Worm (Caenorhabditis elegans) whole organism, mixed stage, embryonic: Measurements from ENCODE around the gene irld-55.
A peak's percentile ranks its signal among the peaks of the same experiment; 100 is the strongest.

Source experiments
- M03D4.4 ChIP-seq: sonication (generic microtip); optimal IDR thresholded peaks from 2 replicates; lab custom pipeline; 2017; ENCODE audit warnings: mild to moderate bottlenecking, missing genetic modification characterization, missing compliant biosample characterization
- bed-3 ChIP-seq: fragments of 200-800 bp; sonication (Bioruptor generic); optimal IDR thresholded peaks from 3 replicates; lab custom pipeline; 2018; ENCODE audit warnings: mild to moderate bottlenecking, missing genetic modification characterization, moderate library complexity, missing compliant biosample characterization
- blmp-1 ChIP-seq: fragments of 150-350 bp; optimal IDR thresholded peaks from 2 replicates; lab custom pipeline; 2014; ENCODE audit warnings: missing biosample characterization, missing genetic modification characterization
- ceh-39 ChIP-seq: fragments of 150-350 bp; optimal IDR thresholded peaks from 2 replicates; lab custom pipeline; 2014; ENCODE audit warnings: missing biosample characterization, missing genetic modification characterization
- ceh-43 ChIP-seq: fragments of 200-800 bp; sonication (Bioruptor generic); optimal IDR thresholded peaks from 2 replicates; lab custom pipeline; 2018; ENCODE audit warnings: mild to moderate bottlenecking, missing genetic modification characterization, moderate library complexity, missing compliant biosample characterization
- ceh-83 ChIP-seq: fragments of 200-800 bp; sonication (Bioruptor generic); optimal IDR thresholded peaks from 2 replicates; lab custom pipeline; 2018; ENCODE audit warnings: mild to moderate bottlenecking, missing genetic modification characterization, missing compliant biosample characterization
- ces-1 ChIP-seq: fragments of 150-350 bp; optimal IDR thresholded peaks from 2 replicates; lab custom pipeline; 2014; ENCODE audit warnings: missing biosample characterization, missing genetic modification reagents, missing genetic modification characterization
- cnd-1 ChIP-seq: fragments of 200-800 bp; sonication (Bioruptor generic); optimal IDR thresholded peaks from 2 replicates; lab custom pipeline; 2018; ENCODE audit warnings: mild to moderate bottlenecking, missing genetic modification characterization, missing compliant biosample characterization
- drap-1 ChIP-seq: fragments of 200-800 bp; sonication (Bioruptor generic); optimal IDR thresholded peaks from 3 replicates; lab custom pipeline; 2018; ENCODE audit warnings: mild to moderate bottlenecking, missing genetic modification characterization, missing compliant biosample characterization
- elt-1 ChIP-seq: sonication (generic microtip); optimal IDR thresholded peaks from 2 replicates; lab custom pipeline; 2017; ENCODE audit warnings: missing genetic modification characterization, mild to moderate bottlenecking, missing compliant biosample characterization, antibody characterized with exemption, moderate library complexity, borderline replicate concordance; ENCODE audit not compliant: insufficient read depth
- elt-3 ChIP-seq: fragments of 150-350 bp; optimal IDR thresholded peaks from 2 replicates; lab custom pipeline; 2014; ENCODE audit warnings: missing biosample characterization, missing genetic modification characterization
- flh-1 ChIP-seq: fragments of 200-800 bp; sonication (Bioruptor generic); optimal IDR thresholded peaks from 2 replicates; lab custom pipeline; 2018; ENCODE audit warnings: mild to moderate bottlenecking, missing genetic modification characterization, moderate library complexity, missing compliant biosample characterization
- ham-2 ChIP-seq: fragments of 200-800 bp; sonication (Bioruptor generic); optimal IDR thresholded peaks from 2 replicates; lab custom pipeline; 2018; ENCODE audit warnings: mild to moderate bottlenecking, missing genetic modification characterization, missing compliant biosample characterization
- hlh-1 ChIP-seq: fragments of 150-350 bp; optimal IDR thresholded peaks from 2 replicates; lab custom pipeline; 2014; ENCODE audit warnings: missing biosample characterization, missing genetic modification reagents, missing genetic modification characterization
- lin-13 ChIP-seq: fragments of 150-350 bp; optimal IDR thresholded peaks from 2 replicates; lab custom pipeline; 2014; ENCODE audit warnings: missing biosample characterization, missing genetic modification characterization
- lin-32 ChIP-seq: fragments of 200-800 bp; sonication (Bioruptor generic); optimal IDR thresholded peaks from 2 replicates; lab custom pipeline; 2018; ENCODE audit warnings: mild to moderate bottlenecking, missing genetic modification characterization, missing compliant biosample characterization
- lsy-2 ChIP-seq: fragments of 150-350 bp; optimal IDR thresholded peaks from 2 replicates; lab custom pipeline; 2014; ENCODE audit warnings: missing biosample characterization, missing genetic modification characterization
- mab-5 ChIP-seq: fragments of 150-350 bp; optimal IDR thresholded peaks from 2 replicates; lab custom pipeline; 2014; ENCODE audit warnings: missing biosample characterization, missing genetic modification characterization
- mep-1 ChIP-seq: fragments of 150-350 bp; optimal IDR thresholded peaks from 2 replicates; lab custom pipeline; 2017; ENCODE audit warnings: missing biosample characterization, missing genetic modification reagents, missing genetic modification characterization, inconsistent platforms
- mls-2 ChIP-seq: sonication (generic microtip); optimal IDR thresholded peaks from 2 replicates; lab custom pipeline; 2016; ENCODE audit warnings: mild to moderate bottlenecking, missing genetic modification characterization, moderate library complexity, missing compliant biosample characterization
- nhr-12 ChIP-seq: fragments of 150-350 bp; optimal IDR thresholded peaks from 2 replicates; lab custom pipeline; 2014; ENCODE audit warnings: missing biosample characterization, missing genetic modification characterization
- nhr-2 ChIP-seq: fragments of 150-350 bp; optimal IDR thresholded peaks from 2 replicates; lab custom pipeline; 2014; ENCODE audit warnings: missing biosample characterization, missing genetic modification characterization
- nhr-28 ChIP-seq: fragments of 150-350 bp; optimal IDR thresholded peaks from 2 replicates; lab custom pipeline; 2014; ENCODE audit warnings: missing biosample characterization, missing genetic modification characterization
- nhr-76 ChIP-seq: sonication (generic microtip); optimal IDR thresholded peaks from 2 replicates; lab custom pipeline; 2017; ENCODE audit warnings: missing biosample characterization, missing genetic modification characterization
- pha-4 ChIP-seq: fragments of 150-350 bp; optimal IDR thresholded peaks from 2 replicates; lab custom pipeline; 2018; ENCODE audit warnings: missing biosample characterization, missing genetic modification reagents, missing genetic modification characterization
- sem-2 ChIP-seq: fragments of 200-800 bp; sonication (Bioruptor generic); optimal IDR thresholded peaks from 2 replicates; lab custom pipeline; 2018; ENCODE audit warnings: mild to moderate bottlenecking, missing genetic modification characterization, missing compliant biosample characterization
- sptf-1 ChIP-seq: sonication (generic microtip); optimal IDR thresholded peaks from 2 replicates; lab custom pipeline; 2017; ENCODE audit warnings: mild to moderate bottlenecking, missing genetic modification characterization, moderate library complexity, missing compliant biosample characterization
- tbx-8 ChIP-seq: fragments of 200-800 bp; sonication (Bioruptor generic); optimal IDR thresholded peaks from 2 replicates; lab custom pipeline; 2018; ENCODE audit warnings: mild to moderate bottlenecking, missing genetic modification characterization, moderate library complexity, missing compliant biosample characterization
- unc-120 ChIP-seq: sonication (generic microtip); optimal IDR thresholded peaks from 2 replicates; lab custom pipeline; 2017; ENCODE audit warnings: missing genetic modification characterization, missing compliant biosample characterization; ENCODE audit not compliant: poor library complexity, severe bottlenecking
- unc-39 ChIP-seq: fragments of 150-350 bp; optimal IDR thresholded peaks from 2 replicates; lab custom pipeline; 2014; ENCODE audit warnings: missing biosample characterization, missing genetic modification characterization
- unc-62 ChIP-seq: fragments of 150-350 bp; optimal IDR thresholded peaks from 2 replicates; lab custom pipeline; 2014; ENCODE audit warnings: missing biosample characterization, missing genetic modification reagents, missing genetic modification characterization
- zip-8 ChIP-seq: fragments of 150-350 bp; optimal IDR thresholded peaks from 2 replicates; lab custom pipeline; 2014; ENCODE audit warnings: missing biosample characterization, missing genetic modification characterization
- ztf-11 ChIP-seq: fragments of 150-350 bp; optimal IDR thresholded peaks from 2 replicates; lab custom pipeline; 2014; ENCODE audit warnings: missing biosample characterization, missing genetic modification characterization

The irld-55 gene

ce11 chrIV:14015844-14016243, 4.2 kb upstream of the irld-55 start, which contains the start of gene srw-63:
Gene srw-63 (minus strand): TSS chrIV:14015944.
- no peak for TF ChIP-seq mep-1 (tag; lab: Kevin White, UChicago)
- TF ChIP-seq mab-5 = no peak
- no peak for TF ChIP-seq sptf-1 (tag; lab: Kevin White, UChicago)
- TF ChIP-seq unc-39 (tag; lab: Kevin White, UChicago) = no peak
- TF ChIP-seq hlh-1 = no peak
- no peak for TF ChIP-seq blmp-1 (tag; lab: Kevin White, UChicago)
- no peak for TF ChIP-seq flh-1 (GFP tag; lab: Kevin White, UChicago)
- no peak for TF ChIP-seq zip-8
- no peak for TF ChIP-seq ceh-43 (GFP tag; lab: Kevin White, UChicago)
- TF ChIP-seq, all 35 proteins: peak for 0

ce11 chrIV:14032620-14033501, 12.9 kb downstream of the irld-55 start:
- TF ChIP-seq unc-62 (peak; percentile 84), ceh-43 (GFP tag; lab: Kevin White, UChicago) (peak; percentile 1), ceh-39 (tag; lab: Kevin White, UChicago) (no peak), bed-3 (GFP tag; lab: Kevin White, UChicago) (no peak), sptf-1 (tag; lab: Kevin White, UChicago) (peak; percentile 70), ztf-11 (tag; lab: Kevin White, UChicago) (peak; percentile 81), lin-32 (GFP tag; lab: Kevin White, UChicago) (peak; percentile 19), lin-13 (peak; percentile 49), nhr-28 (tag; lab: Kevin White, UChicago) (no peak), sem-2 (GFP tag; lab: Kevin White, UChicago) (no peak), lsy-2 (tag; lab: Kevin White, UChicago) (peak; percentile 18), pha-4 (tag; lab: Kevin White, UChicago) (peak; percentile 96), blmp-1 (tag; lab: Kevin White, UChicago) (no peak), unc-120 (tag; lab: Kevin White, UChicago) (peak; percentile 87), nhr-76 (no peak), cnd-1 (no peak), mls-2 (peak; percentile 88), nhr-12 (tag; lab: Kevin White, UChicago) (peak; percentile 23), flh-1 (GFP tag; lab: Kevin White, UChicago) (no peak), M03D4.4 (tag; lab: Kevin White, UChicago) (peak; percentile 27), elt-3 (no peak), mep-1 (tag; lab: Kevin White, UChicago) (peak; percentile 50), mab-5 (no peak), ces-1 (peak; percentile 92), elt-1 (tag; lab: Kevin White, UChicago) (peak; percentile 32), hlh-1 (peak; percentile 65), tbx-8 (GFP tag; lab: Kevin White, UChicago) (no peak), ceh-83 (GFP tag; lab: Kevin White, UChicago) (no peak), ham-2 (GFP tag; lab: Kevin White, UChicago) (peak; percentile 77), zip-8 (no peak), drap-1 (GFP tag; lab: Kevin White, UChicago) (peak; percentile 40), nhr-2 (tag; lab: Kevin White, UChicago) (no peak)
- TF ChIP-seq, all 35 proteins: peak for 18

- peak; percentile 5 for TF ChIP-seq zip-8
- no peak for TF ChIP-seq pha-4 (tag; lab: Kevin White, UChicago)
- TF ChIP-seq, all 35 proteins: peak for 1
Measured at ce11 chrIV:14033502-14033751, 13.4 kb downstream of the irld-55 start.
